Fruit fly (Drosophila melanogaster) whole organism, adult: ENCODE results near the gene CG14641.
A peak's percentile ranks its signal among the peaks of the same experiment; 100 is the strongest.

ENCODE experiments used
- CG11617 ChIP-seq: fragments of 200-800 bp; sonication (Bioruptor generic); optimal IDR thresholded peaks from 2 replicates; lab custom pipeline; 2017; ENCODE audit warnings: mild to moderate bottlenecking, missing biosample characterization, missing genetic modification reagents, missing genetic modification characterization
- CG33017 ChIP-seq: fragments of 200-800 bp; sonication (Bioruptor generic); optimal IDR thresholded peaks from 2 replicates; lab custom pipeline; 2018; ENCODE audit warnings: missing biosample characterization, mild to moderate bottlenecking, missing genetic modification characterization, moderate library complexity
- CG5204 ChIP-seq: fragments of 200-800 bp; sonication (Bioruptor generic); optimal IDR thresholded peaks from 2 replicates; lab custom pipeline; 2016; ENCODE audit warnings: missing biosample characterization, missing genetic modification characterization
- CG7045 ChIP-seq: fragments of 200-800 bp; sonication (Bioruptor generic); optimal IDR thresholded peaks from 2 replicates; lab custom pipeline; 2017; ENCODE audit warnings: missing biosample characterization, mild to moderate bottlenecking, missing genetic modification characterization
- Crg-1 ChIP-seq: fragments of 200-800 bp; sonication (Bioruptor generic); optimal IDR thresholded peaks from 2 replicates; lab custom pipeline; 2016; ENCODE audit warnings: missing biosample characterization, missing genetic modification characterization
- Hr96 ChIP-seq: fragments of 200-800 bp; sonication (Bioruptor generic); optimal IDR thresholded peaks from 2 replicates; lab custom pipeline; 2016; ENCODE audit warnings: missing biosample characterization, missing genetic modification characterization
- bab1 ChIP-seq: fragments of 200-800 bp; sonication (Bioruptor generic); optimal IDR thresholded peaks from 3 replicates; lab custom pipeline; 2019; ENCODE audit warnings: missing biosample characterization, mild to moderate bottlenecking, missing genetic modification characterization, moderate library complexity
- cic ChIP-seq: fragments of 200-800 bp; sonication (Bioruptor generic); optimal IDR thresholded peaks from 2 replicates; lab custom pipeline; 2017; ENCODE audit warnings: missing biosample characterization, mild to moderate bottlenecking, missing genetic modification characterization, moderate library complexity
- kay ChIP-seq: fragments of 200-800 bp; sonication (Bioruptor generic); peaks from one replicate; lab custom pipeline; 2016; ENCODE audit warnings: missing biosample characterization, missing genetic modification characterization, borderline replicate concordance
- ovo ChIP-seq: fragments of 200-800 bp; sonication (Bioruptor generic); optimal IDR thresholded peaks from 2 replicates; lab custom pipeline; 2016; ENCODE audit warnings: missing biosample characterization, missing genetic modification characterization
- pad ChIP-seq: fragments of 200-800 bp; sonication (Bioruptor generic); optimal IDR thresholded peaks from 3 replicates; lab custom pipeline; 2017; ENCODE audit warnings: missing biosample characterization, missing genetic modification characterization, mild to moderate bottlenecking, moderate library complexity, missing genetic modification reagents
- tj ChIP-seq: fragments of 200-800 bp; sonication (Bioruptor generic); optimal IDR thresholded peaks from 3 replicates; lab custom pipeline; 2017; ENCODE audit warnings: missing biosample characterization, mild to moderate bottlenecking, missing genetic modification characterization, moderate library complexity
- toe ChIP-seq: fragments of 200-800 bp; sonication (Bioruptor generic); optimal IDR thresholded peaks from 2 replicates; lab custom pipeline; 2016; ENCODE audit warnings: missing biosample characterization, missing genetic modification characterization

DNA sequence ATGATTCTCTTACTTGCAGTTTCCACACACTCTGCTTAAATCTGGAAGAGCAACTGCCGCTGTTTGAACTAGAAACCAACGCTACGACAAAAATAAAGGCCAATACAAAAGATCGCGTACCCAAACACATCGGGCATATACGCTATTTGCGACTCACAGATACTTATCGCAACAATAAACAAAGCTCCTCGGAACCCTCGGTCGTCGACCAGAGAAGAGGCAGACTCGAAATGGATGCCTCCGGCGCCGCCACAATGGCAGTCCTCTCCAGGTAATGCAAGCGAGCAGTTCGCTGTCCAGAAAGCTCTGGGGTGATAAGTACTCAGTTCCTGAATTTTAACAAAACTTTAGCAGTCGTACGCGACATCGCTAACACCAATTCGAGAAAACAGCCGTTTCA, 4.4 kb upstream of the CG14641 start:
- TF ChIP-seq tj (GFP tag; lab: Kevin White, UChicago) (no peak), Hr96 (GFP tag; lab: Kevin White, UChicago) (no peak), CG7045 (GFP tag; lab: Kevin White, UChicago) (peak; percentile 10), bab1 (GFP tag; lab: Kevin White, UChicago) (no peak), toe (GFP tag; lab: Kevin White, UChicago) (no peak), Crg-1 (GFP tag; lab: Kevin White, UChicago) (no peak), ovo (GFP tag; lab: Kevin White, UChicago) (no peak), CG33017 (tag; lab: Kevin White, UChicago) (peak; percentile 22), kay (GFP tag; lab: Kevin White, UChicago) (no peak), CG11617 (GFP tag; lab: Kevin White, UChicago) (no peak), pad (GFP tag; lab: Kevin White, UChicago) (no peak), CG5204 (no peak), cic (peak; percentile 58)
